Fruit fly (Drosophila melanogaster) whole organism: ENCODE data around the gene Patr-1.

Source experiments
- CG8478 ChIP-seq: fragments of >200 bp; optimal IDR thresholded peaks from 2 replicates; lab custom pipeline; 2018; ENCODE audit warnings: inconsistent platforms
- Dll ChIP-seq: fragments of >200 bp; optimal IDR thresholded peaks from 2 replicates; lab custom pipeline; 2017
- EcR ChIP-seq, 2 experiments: fragments of >200 bp; optimal IDR thresholded peaks; 2 replicates each; lab custom pipeline; 2017; ENCODE audit warnings: missing biosample characterization in 2 of 2, missing genetic modification characterization in 2 of 2, missing genetic modification reagents in 2 of 2
- pan ChIP-seq: fragments of >200 bp; optimal IDR thresholded peaks from 2 replicates; lab custom pipeline; 2017
- psq ChIP-seq: fragments of >200 bp; optimal IDR thresholded peaks from 2 replicates; lab custom pipeline; 2017
- usp ChIP-seq: fragments of >200 bp; optimal IDR thresholded peaks from 2 replicates; lab custom pipeline; 2017; ENCODE audit warnings: missing biosample characterization, missing genetic modification characterization, mixed read lengths

The Patr-1 gene

DNA sequence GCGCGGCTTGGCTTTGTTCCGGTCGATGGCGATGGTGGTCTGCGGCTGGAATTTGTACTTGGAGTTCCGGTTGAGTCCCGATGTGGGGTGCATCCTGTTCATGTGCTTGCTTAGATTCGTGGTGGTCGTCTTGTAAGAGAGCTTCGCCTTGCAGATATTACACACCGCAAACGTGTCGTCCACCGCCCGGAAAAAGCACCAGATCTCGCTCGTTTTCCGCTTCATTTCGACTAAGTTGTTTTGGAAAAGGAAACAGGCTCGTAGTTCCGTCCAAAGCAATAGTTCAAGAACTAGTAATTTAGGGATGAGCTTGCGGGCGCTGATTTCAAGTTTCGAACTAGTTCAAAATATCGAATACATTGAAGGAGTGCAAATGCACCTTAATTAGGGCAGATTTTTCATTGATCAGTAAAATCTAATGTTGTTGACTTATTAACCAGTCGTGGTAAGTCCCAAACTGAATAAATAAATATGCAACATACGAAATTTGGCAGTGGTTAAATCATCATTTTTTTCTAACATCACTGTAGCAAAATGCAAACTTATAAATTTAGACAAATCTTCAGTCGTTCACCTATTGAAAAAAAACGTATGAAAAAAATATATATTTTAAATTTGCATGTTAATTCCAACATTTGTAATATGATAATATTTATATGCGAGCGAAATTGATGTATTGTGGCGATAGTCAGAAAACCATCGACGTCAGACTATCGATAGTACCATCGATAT, at the start of gene Patr-1, which contains the start of gene bdwf:
Gene Patr-1 (plus strand): TSS at position 727 of the 732 bp plus-strand sequence.
Gene bdwf (minus strand): TSS at position 299 of the 732 bp plus-strand sequence.
- TF ChIP-seq CG8478 (lab: Kevin White, UChicago) (no peak), usp (GFP tag; lab: Kevin White, UChicago) (no peak)

DNA sequence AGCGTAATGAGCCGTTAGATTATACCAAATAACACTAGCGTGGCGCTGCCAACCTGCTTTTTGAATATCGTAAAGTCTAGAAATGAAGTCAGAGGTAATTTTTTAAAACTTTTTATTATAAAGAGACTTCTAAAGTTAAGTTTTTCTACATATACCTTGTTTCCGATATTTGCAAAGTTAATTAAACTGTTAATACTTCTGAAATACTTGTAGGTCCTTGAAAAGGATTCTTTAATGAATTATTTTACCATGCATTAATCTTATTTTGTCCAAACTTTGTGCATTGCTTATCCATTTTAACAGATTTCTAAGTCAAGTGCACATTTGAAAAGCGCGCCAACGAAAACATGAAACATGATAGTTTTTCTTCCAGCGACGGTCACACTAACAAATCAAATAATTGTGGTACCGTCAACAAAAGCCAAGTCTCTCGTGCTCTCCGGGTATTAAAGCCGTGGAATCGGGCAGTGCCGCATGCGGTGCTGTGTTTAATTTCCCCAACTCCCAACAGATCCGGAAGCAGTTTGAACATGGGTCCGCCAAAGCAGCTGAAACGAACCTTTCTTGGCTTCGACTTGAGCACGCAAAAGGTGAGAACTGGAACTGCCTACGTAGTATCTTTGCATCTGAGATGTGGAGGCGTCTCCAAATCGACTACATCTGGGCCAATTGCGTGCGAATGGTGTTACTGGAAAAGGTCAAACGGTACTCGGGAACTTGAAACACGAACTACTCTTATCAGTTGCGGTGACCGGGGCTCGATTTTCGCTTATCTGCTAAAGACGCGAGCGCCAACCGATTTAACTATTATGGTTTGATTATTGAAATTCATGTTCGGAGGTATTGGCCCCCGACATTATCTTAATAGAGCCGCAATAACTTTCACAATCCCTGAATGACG, 47.1 kb upstream of the Patr-1 start, which contains the start of the genes EMC2A and CG3534:
Gene EMC2A (minus strand): TSS at position 13 of the 901 bp plus-strand sequence.
Gene CG3534 (plus strand): TSS at position 388 of the 901 bp plus-strand sequence.
- TF ChIP-seq CG8478 (lab: Kevin White, UChicago) (no peak), psq (lab: Kevin White, UChicago) (no peak), Dll (lab: Kevin White, UChicago) (no peak), pan (lab: Kevin White, UChicago) (no peak), usp (GFP tag; lab: Kevin White, UChicago) (no peak), EcR (GFP tag; optimal IDR thresholded peaks at IDR 0.05; lab: Kevin White, UChicago) (no peak)

DNA sequence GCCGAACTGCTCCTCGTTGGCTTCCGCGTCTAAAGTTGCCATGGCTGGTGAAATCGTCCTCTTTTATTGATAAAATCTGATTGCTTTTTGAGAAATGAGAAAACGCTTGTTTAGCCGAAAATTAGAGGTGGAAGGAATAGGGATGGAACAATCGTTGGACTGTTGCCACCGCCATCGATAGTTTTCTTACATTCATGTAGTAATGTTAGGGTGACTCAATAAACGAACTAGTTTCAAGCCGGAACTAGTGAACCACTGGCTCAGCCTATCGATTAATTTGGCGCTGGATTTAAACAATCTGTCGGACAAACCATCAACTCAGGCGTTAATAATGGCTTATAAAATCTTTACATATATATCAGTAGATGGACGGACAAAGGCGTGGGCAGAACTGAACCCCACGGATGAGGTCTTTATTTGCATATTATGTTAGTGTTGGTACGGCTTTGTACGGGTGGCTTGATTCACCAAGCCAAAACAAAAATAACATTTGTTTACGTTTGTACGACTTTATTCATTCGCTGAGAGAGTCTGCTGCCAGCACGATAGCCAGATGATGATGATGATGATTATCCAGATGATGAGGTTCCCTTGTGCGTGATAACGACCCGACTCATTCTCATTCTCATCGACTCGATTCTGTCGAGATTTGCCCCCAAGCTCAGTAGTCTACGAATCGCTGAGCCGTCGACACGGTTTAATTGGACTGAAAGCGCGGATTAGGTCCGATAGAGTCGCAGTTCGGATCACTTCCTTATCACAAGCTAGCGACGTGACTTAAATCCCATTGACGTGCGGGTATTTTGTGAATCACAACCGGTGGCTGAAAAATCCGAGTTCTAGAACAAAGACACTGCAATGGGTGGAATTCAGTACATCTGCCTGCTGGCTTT, 40.9 kb upstream of the Patr-1 start, which contains the start of the genes Sf3a1 and Irc:
Gene Sf3a1 (minus strand): TSS at position 138 of the 893 bp plus-strand sequence.
Gene Irc (plus strand): TSS at position 658 of the 893 bp plus-strand sequence.
- TF ChIP-seq psq (lab: Kevin White, UChicago), result no peak
- TF ChIP-seq EcR (GFP tag; optimal IDR thresholded peaks at IDR 0.05; lab: Kevin White, UChicago), result no peak
- TF ChIP-seq Dll (lab: Kevin White, UChicago), result no peak

DNA sequence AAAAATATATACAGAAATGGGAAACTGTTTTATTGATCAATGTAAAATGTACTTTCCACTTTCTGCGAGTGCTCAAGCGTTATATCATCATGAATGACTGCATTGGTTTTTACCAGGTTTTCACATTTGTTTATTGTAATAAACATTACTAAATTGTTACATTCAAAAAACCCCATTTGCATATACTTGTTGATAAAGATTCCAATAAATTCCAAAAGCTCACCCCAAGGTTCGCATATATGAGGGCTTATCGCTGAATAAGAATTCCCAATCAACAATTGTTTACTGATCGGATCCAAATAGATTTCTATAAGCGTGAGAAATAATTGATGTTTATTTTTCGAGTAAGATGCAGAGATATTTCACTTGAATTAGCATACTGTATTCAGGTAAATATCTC, 39.9 kb upstream of the Patr-1 start:
- TF ChIP-seq psq (lab: Kevin White, UChicago) (no peak), CG8478 (lab: Kevin White, UChicago) (no peak), pan (lab: Kevin White, UChicago) (no peak), usp (GFP tag; lab: Kevin White, UChicago) (no peak), Dll (lab: Kevin White, UChicago) (no peak), EcR (GFP tag; optimal IDR thresholded peaks at IDR 0.05; lab: Kevin White, UChicago) (no peak)

DNA sequence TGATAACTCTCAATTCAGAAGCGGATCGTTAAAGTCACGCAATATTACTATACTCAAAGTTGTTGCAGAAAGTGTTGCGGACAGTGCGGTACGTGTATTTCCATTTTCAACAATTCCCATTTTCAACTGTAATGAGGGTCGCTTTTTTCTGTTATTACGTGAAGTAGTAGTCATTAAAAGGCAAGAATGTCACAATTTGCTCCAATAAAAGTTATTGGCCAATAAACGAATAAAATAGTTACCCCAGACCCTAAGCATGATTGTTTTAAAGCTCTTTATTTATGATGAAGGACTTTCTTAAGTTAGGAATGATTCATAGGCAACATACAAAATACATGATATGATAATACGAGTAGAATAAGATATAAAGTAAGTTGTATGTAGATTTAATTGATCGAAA, 36.0 kb upstream of the Patr-1 start:
- TF ChIP-seq EcR (GFP tag; optimal IDR thresholded peaks at IDR 0.05; lab: Kevin White, UChicago) (no peak), usp (GFP tag; lab: Kevin White, UChicago) (no peak), pan (lab: Kevin White, UChicago) (no peak), Dll (lab: Kevin White, UChicago) (no peak), CG8478 (lab: Kevin White, UChicago) (no peak), psq (lab: Kevin White, UChicago) (no peak)

DNA sequence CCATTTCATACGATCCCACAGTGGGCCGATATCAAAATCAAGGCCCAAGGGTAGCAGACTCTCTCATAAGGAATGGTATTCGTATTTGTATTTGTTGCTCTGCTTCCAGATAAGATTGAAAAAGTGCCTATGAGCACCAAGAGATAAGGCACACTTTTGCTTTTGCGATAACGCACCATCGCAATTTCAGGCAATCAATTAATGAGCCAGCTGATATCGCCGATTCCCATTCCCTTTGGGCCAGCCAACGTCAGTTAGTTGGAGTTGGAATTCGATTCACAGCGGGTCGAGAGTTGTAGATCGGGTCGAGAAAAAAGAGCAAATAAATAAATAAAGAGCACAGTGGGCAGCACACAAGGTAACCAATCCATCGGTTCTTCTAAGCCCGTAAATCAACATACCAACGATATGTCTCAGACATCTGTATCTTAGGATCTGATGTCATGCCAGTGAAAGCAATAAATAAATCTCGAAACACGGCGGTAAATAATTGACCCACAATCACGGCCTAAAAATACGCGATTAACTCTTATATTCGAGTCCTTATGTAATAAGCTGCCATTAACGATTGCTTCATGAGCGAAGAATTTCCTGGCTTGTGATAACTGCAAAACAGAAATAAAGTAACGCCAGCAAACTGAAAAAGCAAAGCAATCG, 35.2 kb upstream of the Patr-1 start, which contains the start of gene CG8907:
Gene CG8907 (plus strand): TSS at position 252 of the 657 bp plus-strand sequence.
- TF ChIP-seq EcR (GFP tag; optimal IDR thresholded peaks at IDR 0.05; lab: Kevin White, UChicago), result no peak
- TF ChIP-seq pan (lab: Kevin White, UChicago), result no peak
- no peak for TF ChIP-seq Dll (lab: Kevin White, UChicago)
- no peak for TF ChIP-seq psq (lab: Kevin White, UChicago)
- TF ChIP-seq CG8478 (lab: Kevin White, UChicago), result no peak
- TF ChIP-seq usp (GFP tag; lab: Kevin White, UChicago), result no peak

DNA sequence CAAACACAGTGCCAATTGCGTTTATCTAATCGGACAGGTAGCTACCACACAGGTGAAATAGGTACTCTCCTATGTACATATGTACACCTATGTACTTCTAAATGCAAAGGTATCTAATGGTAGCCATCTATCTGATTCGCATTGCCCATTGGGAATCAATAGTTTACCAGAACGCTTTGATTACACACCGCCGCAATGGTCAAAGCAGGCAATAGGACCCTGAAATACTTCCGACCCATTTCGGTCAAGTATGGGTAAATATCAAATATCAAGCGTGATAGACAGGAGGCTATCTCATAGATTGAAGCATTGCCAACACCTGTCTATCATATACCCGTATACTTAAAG, 34.7 kb upstream of the Patr-1 start:
- TF ChIP-seq psq (lab: Kevin White, UChicago) (no peak), EcR (GFP tag; optimal IDR thresholded peaks at IDR 0.05; lab: Kevin White, UChicago) (no peak), pan (lab: Kevin White, UChicago) (no peak), CG8478 (lab: Kevin White, UChicago) (no peak), usp (GFP tag; lab: Kevin White, UChicago) (no peak), Dll (lab: Kevin White, UChicago) (no peak)

DNA sequence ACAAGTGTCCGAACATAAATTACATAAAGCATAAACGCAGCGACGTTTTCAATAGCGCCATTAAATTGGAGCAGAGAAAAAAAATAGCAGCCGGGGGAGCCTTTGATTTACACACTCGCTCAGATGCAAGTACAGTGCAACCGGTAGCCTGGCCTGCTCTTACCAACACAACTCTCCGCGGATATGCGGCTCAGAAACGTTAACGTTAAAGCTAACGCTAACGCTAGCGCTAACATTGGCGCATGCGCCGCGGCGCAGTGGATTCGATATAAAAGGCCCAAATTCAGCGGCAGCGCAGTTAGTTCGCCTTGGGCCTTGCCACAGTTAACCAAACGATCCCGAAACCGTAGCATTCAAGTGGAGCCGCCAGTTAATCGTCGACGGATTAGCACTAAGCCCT, 29.1 kb upstream of the Patr-1 start, which contains the start of gene Pxd:
Gene Pxd (plus strand): TSS at position 301 of the 400 bp plus-strand sequence.
- no peak for TF ChIP-seq psq (lab: Kevin White, UChicago)
- TF ChIP-seq CG8478 (lab: Kevin White, UChicago), result no peak
- TF ChIP-seq Dll (lab: Kevin White, UChicago), result no peak
- TF ChIP-seq usp (GFP tag; lab: Kevin White, UChicago), result no peak
- no peak for TF ChIP-seq EcR (GFP tag; optimal IDR thresholded peaks at IDR 0.05; lab: Kevin White, UChicago)
- no peak for TF ChIP-seq pan (lab: Kevin White, UChicago)

DNA sequence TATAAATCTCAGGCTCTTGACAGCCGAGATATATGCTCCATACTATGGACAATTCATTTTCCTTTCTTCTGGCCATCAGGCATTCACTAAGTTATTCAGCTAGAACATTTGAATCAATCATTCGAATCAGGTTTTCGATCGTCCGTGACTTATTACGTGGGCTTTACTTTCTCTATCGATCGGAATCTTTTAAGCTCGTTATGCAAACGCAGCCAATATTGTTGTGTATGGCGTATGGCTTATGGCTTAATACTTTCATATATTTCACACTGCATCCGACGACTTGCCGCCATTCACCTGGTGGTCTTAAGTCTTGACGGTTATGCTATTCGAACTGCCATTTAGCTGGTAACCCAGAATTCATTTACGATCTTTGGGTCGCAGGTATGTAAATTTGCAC, 27.2 kb upstream of the Patr-1 start:
- TF ChIP-seq Dll (lab: Kevin White, UChicago) (no peak), pan (lab: Kevin White, UChicago) (no peak), EcR (GFP tag; optimal IDR thresholded peaks at IDR 0.05; lab: Kevin White, UChicago) (no peak), usp (GFP tag; lab: Kevin White, UChicago) (no peak), psq (lab: Kevin White, UChicago) (no peak), CG8478 (lab: Kevin White, UChicago) (no peak)
